Fruit fly (Drosophila melanogaster) whole organism, embryonic: ENCODE results near the gene Est-P.

Source experiments
- Ada2b ChIP-seq: fragments of 200-800 bp; sonication (Bioruptor generic); IDR thresholded peaks from 2 replicates; pipeline ENCODE4 v1.3.6; 2022; ENCODE audit warnings: missing biosample characterization, missing genetic modification characterization
- Bgb ChIP-seq: fragments of 200-800 bp; sonication (Bioruptor generic); IDR thresholded peaks from 2 replicates; pipeline ENCODE4 v1.3.6; 2022; ENCODE audit warnings: missing biosample characterization, missing genetic modification characterization; ENCODE audit not compliant: partially characterized antibody
- BtbVII ChIP-seq: fragments of 200-800 bp; sonication (Bioruptor generic); optimal IDR thresholded peaks from 3 replicates; lab custom pipeline; 2017; ENCODE audit warnings: missing biosample characterization, mild to moderate bottlenecking, missing genetic modification characterization
- Bteb2 ChIP-seq: fragments of 200-800 bp; sonication (Bioruptor generic); optimal IDR thresholded peaks from 2 replicates; lab custom pipeline; 2016; ENCODE audit warnings: missing biosample characterization, missing genetic modification characterization
- CG11723 ChIP-seq: fragments of 200-800 bp; sonication (Bioruptor generic); optimal IDR thresholded peaks from 2 replicates; lab custom pipeline; 2017; ENCODE audit warnings: missing biosample characterization, mild to moderate bottlenecking, missing genetic modification characterization
- CG12659 ChIP-seq: fragments of 200-800 bp; sonication (Bioruptor generic); optimal IDR thresholded peaks from 3 replicates; lab custom pipeline; 2017; ENCODE audit warnings: mild to moderate bottlenecking, missing biosample characterization, missing genetic modification reagents, missing genetic modification characterization
- CG12769 ChIP-seq: fragments of 200-800 bp; sonication (Bioruptor generic); optimal IDR thresholded peaks from 2 replicates; lab custom pipeline; 2019; ENCODE audit warnings: missing biosample characterization, mild to moderate bottlenecking, missing genetic modification characterization, moderate library complexity
- CG1529 ChIP-seq: fragments of 200-800 bp; sonication (Bioruptor generic); optimal IDR thresholded peaks from 3 replicates; lab custom pipeline; 2018; ENCODE audit warnings: missing biosample characterization, missing genetic modification characterization
- CG15696 ChIP-seq: fragments of 200-800 bp; sonication (Bioruptor generic); optimal IDR thresholded peaks from 2 replicates; lab custom pipeline; 2019; ENCODE audit warnings: missing biosample characterization, mild to moderate bottlenecking, missing genetic modification characterization, moderate library complexity
- CG17385 ChIP-seq: fragments of 200-800 bp; sonication (Bioruptor generic); optimal IDR thresholded peaks from 3 replicates; lab custom pipeline; 2018; ENCODE audit warnings: missing biosample characterization, mild to moderate bottlenecking, missing genetic modification characterization
- CG18011 ChIP-seq: fragments of 200-800 bp; sonication (Bioruptor generic); optimal IDR thresholded peaks from 2 replicates; lab custom pipeline; 2017; ENCODE audit warnings: missing biosample characterization, missing genetic modification characterization, mild to moderate bottlenecking, moderate library complexity, missing genotype
- CG1832 ChIP-seq: fragments of 200-800 bp; sonication (Bioruptor generic); optimal IDR thresholded peaks from 2 replicates; lab custom pipeline; 2017; ENCODE audit warnings: missing biosample characterization, mild to moderate bottlenecking, missing genetic modification characterization, inconsistent platforms
- CG32532 ChIP-seq: fragments of 200-800 bp; sonication (Bioruptor generic); IDR thresholded peaks from 2 replicates; pipeline ENCODE4 v1.3.6; 2022; ENCODE audit warnings: missing biosample characterization, missing genetic modification characterization
- CG3281 ChIP-seq: fragments of 200-800 bp; sonication (Bioruptor generic); optimal IDR thresholded peaks from 3 replicates; lab custom pipeline; 2017; ENCODE audit warnings: missing biosample characterization, mild to moderate bottlenecking, missing genetic modification characterization
- CG3407 ChIP-seq: fragments of 200-800 bp; sonication (Bioruptor generic); optimal IDR thresholded peaks from 2 replicates; lab custom pipeline; 2018; ENCODE audit warnings: missing biosample characterization, mild to moderate bottlenecking, missing genetic modification characterization
- CG3726 ChIP-seq: fragments of 200-800 bp; sonication (Bioruptor generic); IDR thresholded peaks from 3 replicates; pipeline ENCODE4, ENCODE4 v1.3.6; 2022; ENCODE audit warnings: missing biosample characterization, missing genetic modification characterization
- CG4360 ChIP-seq: fragments of 200-800 bp; sonication (Bioruptor generic); IDR thresholded peaks from 2 replicates; pipeline ENCODE4 v1.3.6; 2022; ENCODE audit warnings: missing biosample characterization, missing genetic modification characterization
- CG43689 ChIP-seq: fragments of 200-800 bp; sonication (Bioruptor generic); IDR thresholded peaks from 2 replicates; pipeline ENCODE4 v1.3.6; 2022; ENCODE audit warnings: missing biosample characterization, missing genetic modification characterization
- CG9215 ChIP-seq: fragments of 200-800 bp; sonication (Bioruptor generic); IDR thresholded peaks from 2 replicates; pipeline ENCODE4 v1.3.6; 2022; ENCODE audit warnings: missing biosample characterization, missing genetic modification characterization
- Camta ChIP-seq: fragments of 200-800 bp; sonication (Bioruptor generic); optimal IDR thresholded peaks from 2 replicates; lab custom pipeline; 2016; ENCODE audit warnings: missing biosample characterization, missing genetic modification characterization
- Deaf1 ChIP-seq: fragments of 200-800 bp; optimal IDR thresholded peaks from 3 replicates; lab custom pipeline; 2019; ENCODE audit warnings: missing biosample characterization, mild to moderate bottlenecking, missing genetic modification characterization, moderate library complexity
- Elba2 ChIP-seq: fragments of 200-800 bp; sonication (Bioruptor generic); optimal IDR thresholded peaks from 3 replicates; lab custom pipeline; 2016; ENCODE audit warnings: missing biosample characterization, missing genetic modification characterization
- Gsc ChIP-seq: fragments of 200-800 bp; sonication (Bioruptor generic); IDR thresholded peaks from 2 replicates; pipeline ENCODE4 v1.3.6; 2022; ENCODE audit warnings: missing biosample characterization, missing genetic modification characterization
- HLH3B ChIP-seq: fragments of 200-800 bp; sonication (Bioruptor generic); IDR thresholded peaks from 2 replicates; pipeline ENCODE4 v1.3.6; 2022; ENCODE audit warnings: missing biosample characterization, missing genetic modification characterization
- MESR4 ChIP-seq: fragments of 200-800 bp; sonication (Bioruptor generic); optimal IDR thresholded peaks from 2 replicates; lab custom pipeline; 2018; ENCODE audit warnings: missing biosample characterization, mild to moderate bottlenecking, missing genetic modification characterization, moderate library complexity
- Med ChIP-seq: fragments of 200-800 bp; sonication (Bioruptor generic); peaks from one replicate; lab custom pipeline; 2016; ENCODE audit warnings: missing biosample characterization, missing genetic modification characterization, mild to moderate bottlenecking, inconsistent platforms, moderate library complexity
- Myb ChIP-seq: fragments of 200-800 bp; sonication (Bioruptor generic); optimal IDR thresholded peaks from 2 replicates; lab custom pipeline; 2016; ENCODE audit warnings: missing biosample characterization, missing genetic modification characterization
- Nf-YA ChIP-seq: fragments of 200-800 bp; sonication (Bioruptor generic); IDR thresholded peaks from 2 replicates; pipeline ENCODE4 v1.3.6; 2022; ENCODE audit warnings: missing biosample characterization, missing genetic modification characterization
- Nf-YB ChIP-seq: fragments of 200-800 bp; sonication (Bioruptor generic); optimal IDR thresholded peaks from 3 replicates; lab custom pipeline; 2019; ENCODE audit warnings: missing biosample characterization, mild to moderate bottlenecking, missing genetic modification characterization, moderate library complexity
- NfI ChIP-seq: fragments of 200-800 bp; sonication (Bioruptor generic); optimal IDR thresholded peaks from 3 replicates; lab custom pipeline; 2018; ENCODE audit warnings: missing biosample characterization, mild to moderate bottlenecking, missing genetic modification characterization, moderate library complexity
- Rfx ChIP-seq: fragments of 200-800 bp; sonication (Bioruptor generic); IDR thresholded peaks from 2 replicates; pipeline ENCODE4 v1.3.6; 2022; ENCODE audit warnings: missing biosample characterization, missing genetic modification characterization
- Sry-β ChIP-seq: fragments of 200-800 bp; sonication (Bioruptor generic); optimal IDR thresholded peaks from 2 replicates; lab custom pipeline; 2018; ENCODE audit warnings: missing biosample characterization, mild to moderate bottlenecking, missing genetic modification characterization, moderate library complexity
- Usf ChIP-seq: fragments of 200-800 bp; sonication (Bioruptor generic); optimal IDR thresholded peaks from 2 replicates; lab custom pipeline; 2017; ENCODE audit warnings: missing genotype, missing biosample characterization, missing genetic modification characterization
- ato ChIP-seq: fragments of 200-800 bp; sonication (Bioruptor generic); IDR thresholded peaks from 2 replicates; pipeline ENCODE4 v1.3.6; 2022; ENCODE audit warnings: missing biosample characterization, missing genetic modification characterization; ENCODE audit not compliant: partially characterized antibody
- bcd ChIP-seq: fragments of 200-800 bp; sonication (Bioruptor generic); optimal IDR thresholded peaks from 2 replicates; lab custom pipeline; 2017; ENCODE audit warnings: missing biosample characterization, mild to moderate bottlenecking, missing genetic modification characterization
- bowl ChIP-seq: fragments of 200-800 bp; sonication (Bioruptor generic); IDR thresholded peaks from 2 replicates; pipeline ENCODE4 v1.3.6; 2022; ENCODE audit warnings: missing biosample characterization, missing genetic modification characterization
- chn ChIP-seq: fragments of 200-800 bp; sonication (Bioruptor generic); optimal IDR thresholded peaks from 2 replicates; lab custom pipeline; 2016; ENCODE audit warnings: missing biosample characterization, missing genetic modification characterization
- corto ChIP-seq: fragments of 200-800 bp; sonication (Bioruptor generic); optimal IDR thresholded peaks from 2 replicates; lab custom pipeline; 2016; ENCODE audit warnings: missing biosample characterization, mild to moderate bottlenecking, missing genetic modification characterization, moderate library complexity
- dysf ChIP-seq: fragments of 200-800 bp; sonication (Bioruptor generic); IDR thresholded peaks from 3 replicates; pipeline ENCODE4 v1.3.6; 2022; ENCODE audit warnings: missing biosample characterization, missing genetic modification characterization
- eyg ChIP-seq: fragments of 200-800 bp; sonication (Bioruptor generic); optimal IDR thresholded peaks from 3 replicates; lab custom pipeline; 2016; ENCODE audit warnings: missing biosample characterization, missing genetic modification characterization
- gsb-n ChIP-seq: fragments of 200-800 bp; sonication (Bioruptor generic); optimal IDR thresholded peaks from 3 replicates; lab custom pipeline; 2018; ENCODE audit warnings: missing biosample characterization, mild to moderate bottlenecking, missing genetic modification characterization
- her ChIP-seq: fragments of 200-800 bp; sonication (Bioruptor generic); optimal IDR thresholded peaks from 2 replicates; lab custom pipeline; 2016; ENCODE audit warnings: missing biosample characterization, missing genetic modification characterization
- inv ChIP-seq: fragments of 200-800 bp; sonication (Bioruptor generic); IDR thresholded peaks from 2 replicates; pipeline ENCODE4 v1.3.6; 2022; ENCODE audit warnings: missing biosample characterization, missing genetic modification characterization; ENCODE audit not compliant: partially characterized antibody
- jigr1 ChIP-seq: fragments of 200-800 bp; sonication (Bioruptor generic); IDR thresholded peaks from 3 replicates; pipeline ENCODE4 v1.3.6; 2022; ENCODE audit warnings: missing biosample characterization, missing genetic modification characterization
- kni ChIP-seq: fragments of 200-800 bp; sonication (Bioruptor generic); optimal IDR thresholded peaks from 3 replicates; lab custom pipeline; 2017; ENCODE audit warnings: mild to moderate bottlenecking, missing biosample characterization, missing genetic modification reagents, missing genetic modification characterization
- nom ChIP-seq: fragments of 200-800 bp; sonication (Bioruptor generic); optimal IDR thresholded peaks from 2 replicates; lab custom pipeline; 2017; ENCODE audit warnings: missing biosample characterization, missing genetic modification characterization, mild to moderate bottlenecking, moderate library complexity, missing genetic modification reagents
- onecut ChIP-seq: fragments of 200-800 bp; sonication (Bioruptor generic); IDR thresholded peaks from 2 replicates; pipeline ENCODE4 v1.3.6; 2022; ENCODE audit warnings: missing biosample characterization, missing genetic modification characterization
- pho ChIP-seq: fragments of 200-800 bp; sonication (Bioruptor generic); optimal IDR thresholded peaks from 2 replicates; lab custom pipeline; 2016; ENCODE audit warnings: missing biosample characterization, missing genetic modification characterization
- pzg ChIP-seq: fragments of 200-800 bp; sonication (Bioruptor generic); optimal IDR thresholded peaks from 3 replicates; lab custom pipeline; 2018; ENCODE audit warnings: missing biosample characterization, mild to moderate bottlenecking, missing genetic modification characterization, moderate library complexity
- row ChIP-seq: fragments of 200-800 bp; sonication (Bioruptor generic); IDR thresholded peaks from 3 replicates; pipeline ENCODE4 v1.3.6; 2022; ENCODE audit warnings: missing biosample characterization, missing genetic modification characterization
- sens ChIP-seq: fragments of 200-800 bp; sonication (Bioruptor generic); peaks from one replicate; lab custom pipeline; 2016; ENCODE audit warnings: missing biosample characterization, missing genetic modification characterization
- sima ChIP-seq: fragments of 200-800 bp; sonication (Bioruptor generic); optimal IDR thresholded peaks from 2 replicates; lab custom pipeline; 2016; ENCODE audit warnings: missing biosample characterization, missing genetic modification characterization

Est-P gene

dm6 chr3L:12203736-12204135, 13.2 kb downstream of the Est-P start, which contains the start of gene Ak1 (continued):
- no peak for TF ChIP-seq Nf-YA
- peak; percentile 9 for TF ChIP-seq CG12659 (GFP tag; lab: Kevin White, UChicago)
- TF ChIP-seq onecut (GFP tag; lab: Robert Waterston, UW): no peak; the same call in none of the 2 replicates
- no peak for TF ChIP-seq BtbVII
- no peak for TF ChIP-seq row (GFP tag; lab: Robert Waterston, UW)
- TF ChIP-seq jigr1 (GFP tag; lab: Robert Waterston, UW): no peak
- TF ChIP-seq Deaf1 (tag; lab: Kevin White, UChicago): peak; percentile 84
- TF ChIP-seq CG3281 (GFP tag; lab: Kevin White, UChicago): peak; percentile 6
- no peak for TF ChIP-seq CG4360
- peak; percentile 60 for TF ChIP-seq CG12769 (tag; lab: Kevin White, UChicago)
- peak; percentile 77 for TF ChIP-seq Myb (GFP tag; lab: Kevin White, UChicago)
- no peak for TF ChIP-seq Usf
- no peak for TF ChIP-seq HLH3B
- TF ChIP-seq Bgb: peak; percentile 59; the same call in 1 of the 2 replicates
- no peak for TF ChIP-seq bowl
- TF ChIP-seq sens (GFP tag; lab: Kevin White, UChicago): no peak
- TF ChIP-seq bcd (GFP tag; lab: Kevin White, UChicago): no peak
- TF ChIP-seq CG3407 (GFP tag; lab: Kevin White, UChicago): no peak
- no peak for TF ChIP-seq Elba2 (GFP tag; lab: Kevin White, UChicago)
- no peak for TF ChIP-seq Nf-YB (GFP tag; lab: Kevin White, UChicago)
- TF ChIP-seq Sry-β (GFP tag; lab: Kevin White, UChicago): no peak
- TF ChIP-seq CG3726 (GFP tag; lab: Robert Waterston, UW): no peak
- no peak for TF ChIP-seq kni (GFP tag; lab: Kevin White, UChicago)
- TF ChIP-seq MESR4 (GFP tag; lab: Kevin White, UChicago): no peak
- no peak for TF ChIP-seq CG11723 (GFP tag; lab: Kevin White, UChicago)
- no peak for TF ChIP-seq CG1529
- TF ChIP-seq chn: no peak
- no peak for TF ChIP-seq nom (GFP tag; lab: Kevin White, UChicago)
- TF ChIP-seq CG17385 (GFP tag; lab: Kevin White, UChicago): no peak
- no peak for TF ChIP-seq NfI (GFP tag; lab: Kevin White, UChicago)
- TF ChIP-seq her: no peak
- no peak for TF ChIP-seq CG18011 (GFP tag; lab: Kevin White, UChicago)
- no peak for TF ChIP-seq ato (GFP tag; lab: Robert Waterston, UW)
- peak; percentile 37; the same call in 1 of the 2 replicates for TF ChIP-seq Rfx
- TF ChIP-seq inv (GFP tag; lab: Robert Waterston, UW): no peak
- TF ChIP-seq eyg (GFP tag; lab: Kevin White, UChicago): no peak
- TF ChIP-seq dysf (GFP tag; lab: Robert Waterston, UW): no peak
- no peak for TF ChIP-seq sima (GFP tag; lab: Kevin White, UChicago)
- TF ChIP-seq gsb-n (tag; lab: Kevin White, UChicago): no peak
- TF ChIP-seq pzg (GFP tag; lab: Kevin White, UChicago): peak; percentile 23
- TF ChIP-seq CG1832 (GFP tag; lab: Kevin White, UChicago): no peak
- no peak for TF ChIP-seq corto (GFP tag; lab: Kevin White, UChicago)
- peak; percentile 32; the same call in 1 of the 2 replicates for TF ChIP-seq CG32532 (GFP tag; lab: Robert Waterston, UW)
- no peak for TF ChIP-seq Camta
- TF ChIP-seq Med: peak; percentile 89
- no peak for TF ChIP-seq CG9215
- TF ChIP-seq CG43689: no peak
- TF ChIP-seq pho (GFP tag; lab: Kevin White, UChicago): no peak
- TF ChIP-seq Ada2b: no peak
- no peak for TF ChIP-seq Gsc
- no peak for TF ChIP-seq Bteb2 (GFP tag; lab: Kevin White, UChicago)
- no peak for TF ChIP-seq CG15696 (tag; lab: Kevin White, UChicago)
